Fruit fly (Drosophila melanogaster) whole organism, embryonic: Measurements from ENCODE around the gene mmy.

Experiments
- Abd-B ChIP-seq: fragments of 200-800 bp; sonication (Bioruptor generic); optimal IDR thresholded peaks from 2 replicates; lab custom pipeline; 2018; ENCODE audit warnings: missing biosample characterization, mild to moderate bottlenecking, missing genetic modification characterization, moderate library complexity
- Atf3 ChIP-seq: fragments of 200-800 bp; sonication (Bioruptor generic); optimal IDR thresholded peaks from 3 replicates; lab custom pipeline; 2016; ENCODE audit warnings: missing biosample characterization, missing genetic modification characterization
- BEAF-32 ChIP-seq: fragments of 200-800 bp; sonication (Bioruptor generic); optimal IDR thresholded peaks from 3 replicates; lab custom pipeline; 2017; ENCODE audit warnings: missing biosample characterization, missing genetic modification characterization, mild to moderate bottlenecking, moderate library complexity, missing genetic modification reagents
- Blimp-1 ChIP-seq: fragments of 200-800 bp; sonication (Bioruptor generic); optimal IDR thresholded peaks from 3 replicates; lab custom pipeline; 2018; ENCODE audit warnings: missing biosample characterization, missing genetic modification characterization, mild to moderate bottlenecking, moderate library complexity, missing genetic modification reagents
- CG10543 ChIP-seq: fragments of 200-800 bp; sonication (Bioruptor generic); optimal IDR thresholded peaks from 3 replicates; lab custom pipeline; 2017; ENCODE audit warnings: missing biosample characterization, mild to moderate bottlenecking, missing genetic modification characterization, moderate library complexity
- CG14014 ChIP-seq: fragments of 200-800 bp; sonication (Bioruptor generic); IDR thresholded peaks from 2 replicates; pipeline ENCODE4 v1.3.6; 2022; ENCODE audit warnings: missing biosample characterization, missing genetic modification characterization
- CG15011 ChIP-seq: fragments of 200-800 bp; sonication (Bioruptor generic); optimal IDR thresholded peaks from 3 replicates; lab custom pipeline; 2018; ENCODE audit warnings: missing biosample characterization, mild to moderate bottlenecking, missing genetic modification characterization
- CG1529 ChIP-seq: fragments of 200-800 bp; sonication (Bioruptor generic); optimal IDR thresholded peaks from 3 replicates; lab custom pipeline; 2018; ENCODE audit warnings: missing biosample characterization, missing genetic modification characterization
- CG15514 ChIP-seq: fragments of 200-800 bp; sonication (Bioruptor generic); optimal IDR thresholded peaks from 3 replicates; lab custom pipeline; 2017; ENCODE audit warnings: missing biosample characterization, missing genetic modification characterization, mild to moderate bottlenecking, moderate library complexity, missing genetic modification reagents
- CG2199 ChIP-seq: fragments of 200-800 bp; sonication (Bioruptor generic); IDR thresholded peaks from 3 replicates; pipeline ENCODE4 v1.3.6; 2022; ENCODE audit warnings: missing biosample characterization, missing genetic modification characterization
- CG34224 ChIP-seq: fragments of 200-800 bp; sonication (Bioruptor generic); IDR thresholded peaks from 3 replicates; pipeline ENCODE4 v1.3.6; 2022; ENCODE audit warnings: missing biosample characterization, missing genetic modification characterization; ENCODE audit not compliant: partially characterized antibody
- CG4404 ChIP-seq: fragments of 200-800 bp; sonication (Bioruptor generic); IDR thresholded peaks from 2 replicates; pipeline ENCODE4 v1.3.6; 2022; ENCODE audit warnings: missing biosample characterization, missing genetic modification characterization
- CG7357 ChIP-seq: fragments of 200-800 bp; sonication (Bioruptor generic); IDR thresholded peaks from 3 replicates; pipeline ENCODE4 v1.3.6; 2022; ENCODE audit warnings: missing biosample characterization, missing genetic modification characterization
- CG7839 ChIP-seq: fragments of 200-800 bp; sonication (Bioruptor generic); optimal IDR thresholded peaks from 3 replicates; lab custom pipeline; 2018; ENCODE audit warnings: missing biosample characterization, mild to moderate bottlenecking, missing genetic modification characterization, moderate library complexity
- CG8290 ChIP-seq, 3 experiments: fragments of 200-800 bp; sonication (Bioruptor generic); optimal IDR thresholded peaks; 2 replicates each; lab custom pipeline; 2016 to 2019; ENCODE audit warnings: missing biosample characterization in 3 of 3, missing genetic modification characterization in 3 of 3, mild to moderate bottlenecking in 2 of 3, moderate library complexity in 1 of 3
- CG9727 ChIP-seq: fragments of 200-800 bp; sonication (Bioruptor generic); optimal IDR thresholded peaks from 3 replicates; lab custom pipeline; 2017; ENCODE audit warnings: missing biosample characterization, mild to moderate bottlenecking, missing genetic modification characterization
- CG9797 ChIP-seq: fragments of 200-800 bp; sonication (Bioruptor generic); optimal IDR thresholded peaks from 3 replicates; lab custom pipeline; 2018; ENCODE audit warnings: missing biosample characterization, mild to moderate bottlenecking, missing genetic modification characterization
- Drgx ChIP-seq: fragments of 200-800 bp; sonication (Bioruptor generic); IDR thresholded peaks from 2 replicates; pipeline ENCODE4 v1.3.6; 2022; ENCODE audit warnings: missing biosample characterization, missing genetic modification characterization
- Hr3 ChIP-seq: fragments of 200-800 bp; sonication (Bioruptor generic); optimal IDR thresholded peaks from 3 replicates; lab custom pipeline; 2016; ENCODE audit warnings: missing biosample characterization, missing genetic modification characterization
- Mrtf ChIP-seq: fragments of 200-800 bp; sonication (Bioruptor generic); IDR thresholded peaks from 3 replicates; pipeline ENCODE4 v1.3.6; 2022; ENCODE audit warnings: missing biosample characterization, missing genetic modification characterization
- Myb ChIP-seq: fragments of 200-800 bp; sonication (Bioruptor generic); optimal IDR thresholded peaks from 2 replicates; lab custom pipeline; 2016; ENCODE audit warnings: missing biosample characterization, missing genetic modification characterization
- NC2α ChIP-seq: fragments of 200-800 bp; sonication (Bioruptor generic); optimal IDR thresholded peaks from 2 replicates; lab custom pipeline; 2016; ENCODE audit warnings: missing biosample characterization, missing genetic modification characterization
- Rx ChIP-seq: fragments of 200-800 bp; sonication (Bioruptor generic); IDR thresholded peaks from 2 replicates; pipeline ENCODE4 v1.3.6; 2022; ENCODE audit warnings: missing biosample characterization, missing genetic modification characterization
- Six4 ChIP-seq: fragments of 200-800 bp; sonication (Bioruptor generic); optimal IDR thresholded peaks from 2 replicates; lab custom pipeline; 2016; ENCODE audit warnings: missing biosample characterization, missing genetic modification characterization
- Xrp1 ChIP-seq: fragments of 200-800 bp; sonication (Bioruptor generic); IDR thresholded peaks from 2 replicates; pipeline ENCODE4 v1.3.6; 2022; ENCODE audit warnings: missing biosample characterization, missing genetic modification characterization
- ac ChIP-seq: fragments of 200-800 bp; sonication (Bioruptor generic); optimal IDR thresholded peaks from 3 replicates; lab custom pipeline; 2017; ENCODE audit warnings: missing biosample characterization, mild to moderate bottlenecking, missing genetic modification characterization
- amos ChIP-seq: fragments of 200-800 bp; sonication (Bioruptor generic); IDR thresholded peaks from 2 replicates; pipeline ENCODE4 v1.3.6; 2022; ENCODE audit warnings: missing biosample characterization, missing genetic modification characterization; ENCODE audit not compliant: partially characterized antibody
- ase ChIP-seq: fragments of 200-800 bp; sonication (Bioruptor generic); IDR thresholded peaks from 3 replicates; pipeline ENCODE4 v1.3.6; 2022; ENCODE audit warnings: missing biosample characterization, missing genetic modification characterization
- bab2 ChIP-seq: fragments of 200-800 bp; sonication (Bioruptor generic); optimal IDR thresholded peaks from 2 replicates; lab custom pipeline; 2016; ENCODE audit warnings: missing biosample characterization, missing genetic modification characterization
- br ChIP-seq: fragments of >200 bp; optimal IDR thresholded peaks from 2 replicates; lab custom pipeline; 2017
- bsh ChIP-seq, 2 experiments: fragments of 200-800 bp; sonication (Bioruptor generic); optimal IDR thresholded peaks; 2 replicates each; lab custom pipeline; 2017 to 2018; ENCODE audit warnings: mild to moderate bottlenecking in 2 of 2, missing biosample characterization in 2 of 2, missing genetic modification characterization in 2 of 2, moderate library complexity in 1 of 2
- chinmo ChIP-seq: fragments of 200-800 bp; sonication (Bioruptor generic); IDR thresholded peaks from 4 replicates; pipeline ENCODE4 v1.3.6; 2022; ENCODE audit warnings: missing biosample characterization, missing genetic modification characterization; ENCODE audit not compliant: partially characterized antibody
- crol ChIP-seq: fragments of 200-800 bp; sonication (Bioruptor generic); IDR thresholded peaks from 2 replicates; pipeline ENCODE4 v1.3.6; 2022; ENCODE audit warnings: missing biosample characterization, missing genetic modification characterization
- dati ChIP-seq: fragments of 200-800 bp; sonication (Bioruptor generic); IDR thresholded peaks from 2 replicates; pipeline ENCODE4 v1.3.6; 2022; ENCODE audit warnings: missing biosample characterization, missing genetic modification characterization
- dmrt11E ChIP-seq: fragments of 200-800 bp; sonication (Bioruptor generic); optimal IDR thresholded peaks from 3 replicates; lab custom pipeline; 2018; ENCODE audit warnings: missing biosample characterization, mild to moderate bottlenecking, missing genetic modification characterization, moderate library complexity
- en ChIP-seq: fragments of 200-800 bp; sonication (Bioruptor generic); optimal IDR thresholded peaks from 2 replicates; lab custom pipeline; 2016; ENCODE audit warnings: missing biosample characterization, missing genetic modification characterization
- kah ChIP-seq: fragments of 200-800 bp; sonication (Bioruptor generic); optimal IDR thresholded peaks from 2 replicates; lab custom pipeline; 2018; ENCODE audit warnings: missing biosample characterization, mild to moderate bottlenecking, missing genetic modification characterization
- ken ChIP-seq: fragments of 200-800 bp; sonication (Bioruptor generic); IDR thresholded peaks from 3 replicates; pipeline ENCODE4 v1.3.6; 2022; ENCODE audit warnings: missing biosample characterization, missing genetic modification characterization
- lab ChIP-seq: fragments of 200-800 bp; sonication (Bioruptor generic); optimal IDR thresholded peaks from 3 replicates; lab custom pipeline; 2017; ENCODE audit warnings: missing biosample characterization, missing genetic modification characterization, mild to moderate bottlenecking, moderate library complexity, missing genetic modification reagents
- lola ChIP-seq, 3 experiments: fragments of >200 bp in 2 of 3; fragments of 200-800 bp in 1 of 3; sonication (Bioruptor generic) in 1 of 3; optimal IDR thresholded peaks; 2 replicates each; lab custom pipeline; 2017 to 2019; ENCODE audit warnings: missing biosample characterization in 3 of 3, missing genetic modification characterization in 3 of 3, mild to moderate bottlenecking in 1 of 3, moderate library complexity in 1 of 3
- lov ChIP-seq, 2 experiments: fragments of 200-800 bp in 1 of 2; fragments of >200 bp in 1 of 2; sonication (Bioruptor generic) in 1 of 2; IDR thresholded peaks in 1 of 2; optimal IDR thresholded peaks in 1 of 2; 2 replicates in 1 of 2; 3 replicates in 1 of 2; pipeline versions ENCODE4 v1.3.6 to Lab custom; 2017 to 2022; ENCODE audit warnings: missing biosample characterization in 1 of 2, missing genetic modification characterization in 1 of 2
- maf-S ChIP-seq: fragments of 200-800 bp; sonication (Bioruptor generic); optimal IDR thresholded peaks from 2 replicates; lab custom pipeline; 2016; ENCODE audit warnings: missing biosample characterization, missing genetic modification characterization
- nerfin-2 ChIP-seq: fragments of 200-800 bp; sonication (Bioruptor generic); IDR thresholded peaks from 2 replicates; pipeline ENCODE4 v1.3.6; 2022; ENCODE audit warnings: missing biosample characterization, missing genetic modification characterization; ENCODE audit not compliant: partially characterized antibody
- odd ChIP-seq: fragments of 200-800 bp; sonication (Bioruptor generic); optimal IDR thresholded peaks from 2 replicates; lab custom pipeline; 2017; ENCODE audit warnings: missing biosample characterization, mild to moderate bottlenecking, missing genetic modification characterization
- onecut ChIP-seq: fragments of 200-800 bp; sonication (Bioruptor generic); IDR thresholded peaks from 2 replicates; pipeline ENCODE4 v1.3.6; 2022; ENCODE audit warnings: missing biosample characterization, missing genetic modification characterization
- org-1 ChIP-seq: fragments of 200-800 bp; sonication (Bioruptor generic); optimal IDR thresholded peaks from 2 replicates; lab custom pipeline; 2017; ENCODE audit warnings: missing biosample characterization, missing genetic modification characterization
- schlank ChIP-seq: fragments of 200-800 bp; sonication (Bioruptor generic); optimal IDR thresholded peaks from 2 replicates; lab custom pipeline; 2018; ENCODE audit warnings: missing biosample characterization, mild to moderate bottlenecking, missing genetic modification characterization
- tll ChIP-seq, 2 experiments: fragments of 200-800 bp in 1 of 2; fragments of >200 bp in 1 of 2; sonication (Bioruptor generic) in 1 of 2; optimal IDR thresholded peaks; 2 replicates each; lab custom pipeline; 2017 to 2019; ENCODE audit warnings: missing biosample characterization in 2 of 2, missing genetic modification characterization in 2 of 2, mild to moderate bottlenecking in 1 of 2, moderate library complexity in 1 of 2
- zfh1 ChIP-seq: fragments of 200-800 bp; sonication (Bioruptor generic); IDR thresholded peaks from 3 replicates; pipeline ENCODE4 v1.3.6; 2022; ENCODE audit warnings: missing biosample characterization, missing genetic modification characterization

mmy gene

DNA sequence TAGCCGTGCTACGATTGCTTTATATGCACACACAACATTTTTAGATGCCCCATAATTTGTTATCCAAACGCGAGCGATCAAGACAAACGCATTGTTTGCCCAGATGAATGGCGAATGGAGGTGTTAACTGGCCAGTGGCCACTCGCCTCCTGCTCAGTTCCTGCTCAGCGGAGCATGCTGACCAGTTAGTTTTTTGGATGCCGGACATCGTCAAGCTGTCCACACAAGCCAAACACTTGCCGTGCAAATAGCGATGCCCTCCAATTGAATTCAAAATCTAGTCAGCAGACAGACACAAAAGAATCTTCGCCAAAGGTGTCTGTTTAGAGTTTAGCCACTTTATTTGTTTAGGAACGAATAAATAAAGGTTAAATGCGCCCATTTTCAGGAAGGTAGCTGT is 11.4 kb downstream of the mmy start (continued):
- no peak for TF ChIP-seq CG1529 (GFP tag; lab: Kevin White, UChicago)
- no peak for TF ChIP-seq Hr3
- no peak for TF ChIP-seq CG14014 (GFP tag; lab: Robert Waterston, UW)
- no peak for TF ChIP-seq CG8290 (GFP tag; optimal IDR thresholded peaks at IDR 0.05; lab: Kevin White, UChicago)
- peak; percentile 10 to 31 for TF ChIP-seq CG8290 (tag; optimal IDR thresholded peaks at IDR 0.05; lab: Kevin White, UChicago)
- TF ChIP-seq ase (GFP tag; lab: Robert Waterston, UW) = 0 out of 3 replicates have a peak, but pooled peaks have one; percentile 12
- no peak for TF ChIP-seq CG34224
- TF ChIP-seq Abd-B (GFP tag; lab: Kevin White, UChicago) = no peak
- TF ChIP-seq lola (GFP tag; optimal IDR thresholded peaks at IDR 0.05; lab: Kevin White, UChicago) = peak in 1 of 3 experiments; percentile 42
- TF ChIP-seq BEAF-32 = no peak
- no peak for TF ChIP-seq Drgx (GFP tag; lab: Robert Waterston, UW)
- TF ChIP-seq chinmo (GFP tag; lab: Robert Waterston, UW) = peak; percentile 78; the same call in 1 of the 4 replicates
- TF ChIP-seq Atf3 = no peak
- TF ChIP-seq nerfin-2 (GFP tag; lab: Robert Waterston, UW) = no peak
- no peak for TF ChIP-seq onecut (GFP tag; lab: Robert Waterston, UW)
- peak; percentile 26 for TF ChIP-seq bab2
- TF ChIP-seq CG10543 (GFP tag; lab: Kevin White, UChicago) = no peak
- TF ChIP-seq CG15011 (GFP tag; lab: Kevin White, UChicago) = no peak
- peak; percentile 59 for TF ChIP-seq CG9727
- TF ChIP-seq CG2199 (GFP tag; lab: Robert Waterston, UW) = peak; percentile 49; the same call in 1 of the 3 replicates
- TF ChIP-seq Xrp1 (GFP tag; lab: Robert Waterston, UW) = 0 out of 2 replicates have a peak, but pooled peaks have one; percentile 41
- TF ChIP-seq ken = peak; percentile 21; the same call in 1 of the 3 replicates
- no peak for TF ChIP-seq lov (optimal IDR thresholded peaks at IDR 0.05; lab: Kevin White, UChicago)
- TF ChIP-seq lov (GFP tag; IDR thresholded peaks at IDR 0.05; lab: Robert Waterston, UW) = no peak
- no peak for TF ChIP-seq CG7357
- TF ChIP-seq dmrt11E (tag; lab: Kevin White, UChicago) = peak; percentile 10
- no peak for TF ChIP-seq Blimp-1 (GFP tag; lab: Kevin White, UChicago)
- TF ChIP-seq crol = no peak
- TF ChIP-seq org-1 (GFP tag; lab: Kevin White, UChicago) = no peak
- TF ChIP-seq Six4 (GFP tag; lab: Kevin White, UChicago) = no peak
- no peak for TF ChIP-seq CG15514 (GFP tag; lab: Kevin White, UChicago)
- TF ChIP-seq odd (GFP tag; lab: Kevin White, UChicago) = peak; percentile 10
- TF ChIP-seq ac (GFP tag; lab: Kevin White, UChicago) = peak; percentile 58
- TF ChIP-seq Mrtf (GFP tag; lab: Robert Waterston, UW) = no peak
- TF ChIP-seq lab (GFP tag; lab: Kevin White, UChicago) = peak; percentile 11
- TF ChIP-seq br (lab: Kevin White, UChicago) = no peak
- TF ChIP-seq en (GFP tag; lab: Kevin White, UChicago) = no peak
- no peak for TF ChIP-seq amos (GFP tag; lab: Robert Waterston, UW)
- no peak for TF ChIP-seq schlank (tag; lab: Kevin White, UChicago)
- TF ChIP-seq maf-S = no peak
- TF ChIP-seq Rx (GFP tag; lab: Robert Waterston, UW) = no peak
- TF ChIP-seq tll (GFP tag; optimal IDR thresholded peaks at IDR 0.05; lab: Kevin White, UChicago) = peak in 1 of 2 experiments; percentile 73
- TF ChIP-seq CG7839 (tag; lab: Kevin White, UChicago) = no peak
- TF ChIP-seq CG9797 (GFP tag; lab: Kevin White, UChicago) = no peak
- no peak for TF ChIP-seq Myb (GFP tag; lab: Kevin White, UChicago)
- TF ChIP-seq kah (GFP tag; lab: Kevin White, UChicago) = no peak
- 0 out of 2 replicates have a peak, but pooled peaks have one; percentile 13 for TF ChIP-seq dati (GFP tag; lab: Robert Waterston, UW)
- no peak for TF ChIP-seq CG4404 (GFP tag; lab: Robert Waterston, UW)
- TF ChIP-seq zfh1 (GFP tag; lab: Robert Waterston, UW) = peak; percentile 38; the same call in 2 of the 3 replicates
- no peak for TF ChIP-seq NC2α (GFP tag; lab: Kevin White, UChicago)
- TF ChIP-seq bsh (GFP tag; optimal IDR thresholded peaks at IDR 0.05; lab: Kevin White, UChicago) = peak in 1 of 2 experiments; percentile 13
